ENCODE assay signal across 7 worm cellular contexts in the genomic region with DNA sequence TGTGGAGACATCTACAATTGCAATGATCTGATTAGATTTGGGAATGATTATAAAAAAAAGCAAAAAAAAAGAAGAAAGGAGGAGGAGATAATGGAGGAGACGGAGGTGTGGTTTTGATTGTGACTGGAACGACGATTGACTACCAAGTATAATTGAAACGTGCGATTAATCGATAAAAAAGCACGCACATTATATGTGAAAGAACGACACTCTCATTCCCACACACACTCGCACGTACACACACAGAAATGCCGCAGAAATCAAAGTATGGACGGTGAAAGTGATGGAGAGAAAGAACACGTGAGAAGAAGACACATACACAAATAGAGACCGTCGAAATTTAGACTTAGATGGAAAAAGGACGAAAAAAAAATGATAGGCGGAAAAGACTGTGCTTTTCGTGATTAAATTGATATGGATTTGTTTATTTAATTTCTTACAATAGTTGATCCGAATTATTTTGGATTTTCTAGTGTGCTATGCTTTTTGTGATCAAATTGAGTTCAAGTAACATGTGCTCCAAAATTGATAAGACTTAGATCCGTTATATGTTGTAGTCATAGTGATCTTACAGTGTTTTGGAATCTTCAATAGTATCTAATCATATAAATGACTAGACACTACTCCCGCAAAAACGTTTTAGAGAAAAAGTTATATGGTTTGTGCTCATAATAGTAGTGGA.
A peak's percentile ranks its signal among the peaks of the same experiment; 100 is the strongest.
TF ChIP-seq lines count a peak whose summit lies in the region.

Gene nhr-135 (minus strand): TSS at position 51 of the 682 bp plus-strand sequence.

TF ChIP-seq in whole organism, L1 larva, 84 proteins besides CTCF, POLR2A, EP300 and RAD21 (continues in another document):
- peak; percentile 81 for TF ChIP-seq elt-2 (tag; optimal IDR thresholded peaks at IDR 0.05; lab: Kevin White, UChicago)
- TF ChIP-seq nhr-12 (tag; optimal IDR thresholded peaks at IDR 0.05; lab: Kevin White, UChicago) = no peak
- peak in 1 of 2 experiments; percentile 30 for TF ChIP-seq efl-1 (optimal IDR thresholded peaks at IDR 0.05; lab: Kevin White, UChicago)
- peak; percentile 24 to 40 for TF ChIP-seq efl-1 (GFP tag; optimal IDR thresholded peaks at IDR 0.05 in 1 of 2; lab: Kevin White, UChicago)
- peak; percentile 60 for TF ChIP-seq nhr-90 (tag; optimal IDR thresholded peaks at IDR 0.05; lab: Kevin White, UChicago; ENCODE audit: poor library complexity)
- TF ChIP-seq irx-1 (tag; optimal IDR thresholded peaks at IDR 0.05; lab: Kevin White, UChicago) = no peak
- peak in 1 of 2 experiments; percentile 50 for TF ChIP-seq lsy-2 (tag; optimal IDR thresholded peaks at IDR 0.05; lab: Kevin White, UChicago)
- peak in 4 of 6 experiments; percentile 12 to 69 (median 49) for TF ChIP-seq elt-3 (tag; optimal IDR thresholded peaks at IDR 0.05; lab: Kevin White, UChicago)
- TF ChIP-seq nhr-77 (tag; optimal IDR thresholded peaks at IDR 0.05; lab: Kevin White, UChicago) = peak; percentile 43
- peak; percentile 56 for TF ChIP-seq unc-130 (tag; optimal IDR thresholded peaks at IDR 0.05; lab: Kevin White, UChicago)
- TF ChIP-seq nhr-20 (tag; optimal IDR thresholded peaks at IDR 0.05; lab: Kevin White, UChicago) = peak; percentile 93

TF ChIP-seq in whole organism, L2 larva, 48 proteins besides CTCF, POLR2A, EP300 and RAD21 (continues in another document):
- TF ChIP-seq crh-2 (tag; optimal IDR thresholded peaks at IDR 0.05; lab: Kevin White, UChicago) = peak; percentile 80
- TF ChIP-seq gmeb-1 (tag; optimal IDR thresholded peaks at IDR 0.05; lab: Kevin White, UChicago) = peak; percentile 56
- TF ChIP-seq nhr-21 (tag; optimal IDR thresholded peaks at IDR 0.05; lab: Kevin White, UChicago) = peak; percentile 55
- peak; percentile 70 for TF ChIP-seq nhr-25 (tag; optimal IDR thresholded peaks at IDR 0.05; lab: Kevin White, UChicago)
- no peak for TF ChIP-seq ceh-82 (tag; optimal IDR thresholded peaks at IDR 0.05; lab: Kevin White, UChicago)
- peak; percentile 56 for TF ChIP-seq F13H6.1 (tag; optimal IDR thresholded peaks at IDR 0.05; lab: Kevin White, UChicago)
- peak; percentile 15 for TF ChIP-seq egl-27 (tag; optimal IDR thresholded peaks at IDR 0.05; lab: Kevin White, UChicago)
- TF ChIP-seq snpc-4 (tag; optimal IDR thresholded peaks at IDR 0.05; lab: Kevin White, UChicago) = no peak
- no peak for TF ChIP-seq nhr-10 (tag; optimal IDR thresholded peaks at IDR 0.05; lab: Kevin White, UChicago)
- peak; percentile 70 for TF ChIP-seq sma-3 (GFP tag; optimal IDR thresholded peaks at IDR 0.05; lab: Kevin White, UChicago)
- no peak for TF ChIP-seq lin-39 (tag; optimal IDR thresholded peaks at IDR 0.05; lab: Kevin White, UChicago)

TF ChIP-seq in whole organism, L3 larva, 47 proteins besides CTCF, POLR2A, EP300 and RAD21 (continues in another document):
- TF ChIP-seq lin-15B (tag; optimal IDR thresholded peaks at IDR 0.05; lab: Kevin White, UChicago) = no peak
- TF ChIP-seq lsy-12 (tag; optimal IDR thresholded peaks at IDR 0.05; lab: Kevin White, UChicago) = no peak
- TF ChIP-seq lin-39 (tag; optimal IDR thresholded peaks at IDR 0.05; lab: Kevin White, UChicago) = no peak
- TF ChIP-seq nhr-12 (tag; optimal IDR thresholded peaks at IDR 0.05; lab: Kevin White, UChicago) = no peak
- no peak for TF ChIP-seq ztf-4 (tag; optimal IDR thresholded peaks at IDR 0.05; lab: Kevin White, UChicago)
- no peak for TF ChIP-seq nhr-11 (tag; optimal IDR thresholded peaks at IDR 0.05; lab: Kevin White, UChicago)
- no peak for TF ChIP-seq ztf-11 (tag; optimal IDR thresholded peaks at IDR 0.05; lab: Kevin White, UChicago)
- peak; percentile 27 for TF ChIP-seq nhr-43 (tag; optimal IDR thresholded peaks at IDR 0.05; lab: Kevin White, UChicago; ENCODE audit: poor library complexity, severe bottlenecking)
- no peak for TF ChIP-seq R02D3.7 (tag; optimal IDR thresholded peaks at IDR 0.05; lab: Kevin White, UChicago)
- no peak for TF ChIP-seq nhr-28 (tag; optimal IDR thresholded peaks at IDR 0.05; lab: Kevin White, UChicago)
- no peak for TF ChIP-seq nhr-23 (tag; optimal IDR thresholded peaks at IDR 0.05; lab: Kevin White, UChicago)
- no peak for TF ChIP-seq unc-39 (tag; optimal IDR thresholded peaks at IDR 0.05; lab: Kevin White, UChicago)
- TF ChIP-seq nhr-67 (tag; optimal IDR thresholded peaks at IDR 0.05; lab: Kevin White, UChicago) = no peak

TF ChIP-seq in whole organism, L4 larva, 104 proteins besides CTCF, POLR2A, EP300 and RAD21 (continues in another document):
- TF ChIP-seq lir-3 (tag; optimal IDR thresholded peaks at IDR 0.05; lab: Kevin White, UChicago) (no peak), set-16 (GFP tag; IDR thresholded peaks at IDR 0.05; lab: Robert Waterston, UW) (no peak), dpl-1 (GFP tag; optimal IDR thresholded peaks at IDR 0.05; lab: Kevin White, UChicago) (no peak), egl-27 (tag; optimal IDR thresholded peaks at IDR 0.05; lab: Kevin White, UChicago) (no peak), hif-1 (tag; optimal IDR thresholded peaks at IDR 0.05; lab: Kevin White, UChicago) (peak; percentile 26 to 95), hlh-11 (tag; optimal IDR thresholded peaks at IDR 0.05; lab: Kevin White, UChicago) (peak; percentile 93), tag-97 (GFP tag; IDR thresholded peaks at IDR 0.05; lab: Robert Waterston, UW) (no peak), F10B5.3 (tag; optimal IDR thresholded peaks at IDR 0.05; lab: Kevin White, UChicago) (no peak), rbr-2 (tag; optimal IDR thresholded peaks at IDR 0.05; lab: Kevin White, UChicago) (no peak), pha-4 (GFP tag; IDR thresholded peaks at IDR 0.05; lab: Robert Waterston, UW) (no peak), pha-4 (tag; optimal IDR thresholded peaks at IDR 0.05; lab: Kevin White, UChicago) (no peak), ZK337.2 (GFP tag; IDR thresholded peaks at IDR 0.05; lab: Robert Waterston, UW) (no peak), ama-1 (optimal IDR thresholded peaks at IDR 0.05; lab: Kevin White, UChicago) (no peak), Y48G9A.11 (GFP tag; IDR thresholded peaks at IDR 0.05; lab: Robert Waterston, UW) (no peak)

TF ChIP-seq in whole organism, late embryonic, 69 proteins besides CTCF, POLR2A, EP300 and RAD21:
- no peak for TF ChIP-seq pqm-1 (tag; optimal IDR thresholded peaks at IDR 0.05; lab: Kevin White, UChicago)
- TF ChIP-seq ceh-45 (GFP tag; IDR thresholded peaks at IDR 0.05; lab: Robert Waterston, UW) = no peak
- TF ChIP-seq unc-86 (tag; optimal IDR thresholded peaks at IDR 0.05; lab: Kevin White, UChicago) = no peak
- TF ChIP-seq elt-2 (tag; optimal IDR thresholded peaks at IDR 0.05; lab: Kevin White, UChicago) = peak; percentile 8
- no peak for TF ChIP-seq K09A11.1 (tag; optimal IDR thresholded peaks at IDR 0.05; lab: Kevin White, UChicago; ENCODE audit: insufficient read depth)

TF ChIP-seq in whole organism, midembryonic, 9 proteins besides CTCF, POLR2A, EP300 and RAD21:
- peak; percentile 38; the same call in 1 of the 2 replicates for TF ChIP-seq T22C8.4 (GFP tag; IDR thresholded peaks at IDR 0.05; lab: Robert Waterston, UW)
- no peak for TF ChIP-seq ztf-23 (GFP tag; IDR thresholded peaks at IDR 0.05; lab: Robert Waterston, UW)

TF ChIP-seq in whole organism, young adult, 124 proteins besides CTCF, POLR2A, EP300 and RAD21 (continues in another document):
- TF ChIP-seq attf-5 (GFP tag; optimal IDR thresholded peaks at IDR 0.05; lab: Kevin White, UChicago) (peak; percentile 66), snpc-4 (GFP tag; optimal IDR thresholded peaks at IDR 0.05; lab: Kevin White, UChicago) (no peak), snpc-4 (tag; optimal IDR thresholded peaks at IDR 0.05; lab: Kevin White, UChicago) (peak in 1 of 4 experiments; percentile 35), madf-3 (GFP tag; IDR thresholded peaks at IDR 0.05; lab: Robert Waterston, UW) (no peak), B0035.1 (tag; optimal IDR thresholded peaks at IDR 0.05; lab: Kevin White, UChicago) (no peak), ZK185.1 (tag; optimal IDR thresholded peaks at IDR 0.05; lab: Kevin White, UChicago; ENCODE audit: poor library complexity, severe bottlenecking) (peak; percentile 38), bed-1 (GFP tag; IDR thresholded peaks at IDR 0.05; lab: Robert Waterston, UW) (no peak), snpc-3.4 (tag; optimal IDR thresholded peaks at IDR 0.05; lab: Kevin White, UChicago) (no peak), tbx-9 (tag; optimal IDR thresholded peaks at IDR 0.05; lab: Kevin White, UChicago; ENCODE audit: borderline replicate concordance) (no peak), Y95B8A.8 (GFP tag; IDR thresholded peaks at IDR 0.05; lab: Robert Waterston, UW) (no peak), K12H6.12 (tag; optimal IDR thresholded peaks at IDR 0.05; lab: Kevin White, UChicago) (peak; percentile 3), lin-35 (GFP tag; optimal IDR thresholded peaks at IDR 0.05; lab: Kevin White, UChicago) (no peak), lsy-27 (tag; optimal IDR thresholded peaks at IDR 0.05; lab: Kevin White, UChicago; ENCODE audit: borderline replicate concordance, insufficient read depth) (no peak), ztf-26 (tag; optimal IDR thresholded peaks at IDR 0.05; lab: Kevin White, UChicago) (peak; percentile 53), aptf-2 (GFP tag; conservative IDR thresholded peaks at IDR 0.05; lab: Robert Waterston, UW) (no peak), B0336.3 (GFP tag; IDR thresholded peaks at IDR 0.05; lab: Robert Waterston, UW) (0 out of 2 replicates have a peak, but pooled peaks have one; percentile 38), ekl-4 (GFP tag; IDR thresholded peaks at IDR 0.05; lab: Robert Waterston, UW) (no peak), pbrm-1 (GFP tag; IDR thresholded peaks at IDR 0.05; lab: Robert Waterston, UW) (no peak), ets-4 (GFP tag; optimal IDR thresholded peaks at IDR 0.05; lab: Kevin White, UChicago) (no peak), lir-1 (GFP tag; conservative IDR thresholded peaks at IDR 0.05; lab: Robert Waterston, UW) (no peak), B0019.2 (GFP tag; conservative IDR thresholded peaks at IDR 0.05; lab: Robert Waterston, UW) (no peak), ceh-91 (GFP tag; IDR thresholded peaks at IDR 0.05; lab: Robert Waterston, UW) (no peak), F55B11.4 (tag; optimal IDR thresholded peaks at IDR 0.05; lab: Kevin White, UChicago; ENCODE audit: borderline replicate concordance, insufficient read depth) (no peak), lin-40 (tag; optimal IDR thresholded peaks at IDR 0.05; lab: Kevin White, UChicago) (peak; percentile 73), attf-6 (GFP tag; IDR thresholded peaks at IDR 0.05; lab: Robert Waterston, UW) (no peak), lsl-1 (GFP tag; optimal IDR thresholded peaks at IDR 0.05; lab: Kevin White, UChicago) (no peak), nfya-1 (tag; optimal IDR thresholded peaks at IDR 0.05; lab: Kevin White, UChicago; ENCODE audit: borderline replicate concordance, insufficient read depth) (no peak), ztf-25 (GFP tag; IDR thresholded peaks at IDR 0.05; lab: Robert Waterston, UW) (no peak), zim-3 (tag; optimal IDR thresholded peaks at IDR 0.05; lab: Kevin White, UChicago) (no peak), repo-1 (tag; optimal IDR thresholded peaks at IDR 0.05; lab: Kevin White, UChicago) (no peak), hlh-26 (GFP tag; conservative IDR thresholded peaks at IDR 0.05; lab: Robert Waterston, UW) (no peak), ccch-3 (GFP tag; optimal IDR thresholded peaks at IDR 0.05; lab: Kevin White, UChicago) (no peak)
